Fruit fly (Drosophila melanogaster) whole organism, embryonic: ENCODE results near the gene crq.
A peak's percentile ranks its signal among the peaks of the same experiment; 100 is the strongest.

Experiments
- Ada2b ChIP-seq: fragments of 200-800 bp; sonication (Bioruptor generic); IDR thresholded peaks from 2 replicates; pipeline ENCODE4 v1.3.6; 2022; ENCODE audit warnings: missing biosample characterization, missing genetic modification characterization
- Antp ChIP-seq: fragments of 200-800 bp; sonication (Bioruptor generic); optimal IDR thresholded peaks from 3 replicates; lab custom pipeline; 2016; ENCODE audit warnings: missing biosample characterization, missing genetic modification characterization
- BtbVII ChIP-seq: fragments of 200-800 bp; sonication (Bioruptor generic); optimal IDR thresholded peaks from 3 replicates; lab custom pipeline; 2017; ENCODE audit warnings: missing biosample characterization, mild to moderate bottlenecking, missing genetic modification characterization
- CG11723 ChIP-seq: fragments of 200-800 bp; sonication (Bioruptor generic); optimal IDR thresholded peaks from 2 replicates; lab custom pipeline; 2017; ENCODE audit warnings: missing biosample characterization, mild to moderate bottlenecking, missing genetic modification characterization
- CG12391 ChIP-seq: fragments of 200-800 bp; sonication (Bioruptor generic); optimal IDR thresholded peaks from 3 replicates; lab custom pipeline; 2018; ENCODE audit warnings: missing biosample characterization, mild to moderate bottlenecking, missing genetic modification characterization, moderate library complexity
- CG14965 ChIP-seq: fragments of 200-800 bp; sonication (Bioruptor generic); optimal IDR thresholded peaks from 2 replicates; lab custom pipeline; 2016; ENCODE audit warnings: missing biosample characterization, missing genetic modification characterization, borderline replicate concordance
- CG15073 ChIP-seq: fragments of 200-800 bp; sonication (Bioruptor generic); optimal IDR thresholded peaks from 2 replicates; lab custom pipeline; 2016; ENCODE audit warnings: missing biosample characterization, missing genetic modification characterization
- CG17359 ChIP-seq: fragments of 200-800 bp; sonication (Bioruptor generic); optimal IDR thresholded peaks from 3 replicates; lab custom pipeline; 2018; ENCODE audit warnings: missing biosample characterization, mild to moderate bottlenecking, missing genetic modification characterization, moderate library complexity
- CG17912 ChIP-seq: fragments of 200-800 bp; sonication (Bioruptor generic); optimal IDR thresholded peaks from 2 replicates; lab custom pipeline; 2018; ENCODE audit warnings: missing biosample characterization, mild to moderate bottlenecking, missing genetic modification characterization
- CG18262 ChIP-seq: fragments of 200-800 bp; optimal IDR thresholded peaks from 3 replicates; lab custom pipeline; 2019; ENCODE audit warnings: missing biosample characterization, mild to moderate bottlenecking, missing genetic modification characterization, moderate library complexity
- CG6765 ChIP-seq: fragments of 200-800 bp; sonication (Bioruptor generic); optimal IDR thresholded peaks from 3 replicates; lab custom pipeline; 2017; ENCODE audit warnings: missing biosample characterization, mild to moderate bottlenecking, missing genetic modification characterization
- CG7786 ChIP-seq: fragments of 200-800 bp; sonication (Bioruptor generic); optimal IDR thresholded peaks from 2 replicates; lab custom pipeline; 2016; ENCODE audit warnings: missing biosample characterization, missing genetic modification characterization
- CG7839 ChIP-seq: fragments of 200-800 bp; sonication (Bioruptor generic); optimal IDR thresholded peaks from 3 replicates; lab custom pipeline; 2018; ENCODE audit warnings: missing biosample characterization, mild to moderate bottlenecking, missing genetic modification characterization, moderate library complexity
- CG8388 ChIP-seq: fragments of 200-800 bp; sonication (Bioruptor generic); optimal IDR thresholded peaks from 2 replicates; lab custom pipeline; 2019; ENCODE audit warnings: missing biosample characterization, mild to moderate bottlenecking, missing genetic modification characterization, moderate library complexity
- CG9609 ChIP-seq: fragments of 200-800 bp; sonication (Bioruptor generic); optimal IDR thresholded peaks from 3 replicates; lab custom pipeline; 2016; ENCODE audit warnings: missing biosample characterization, missing genetic modification characterization
- CTCF ChIP-seq: fragments of 200-800 bp; sonication (Bioruptor generic); optimal IDR thresholded peaks from 2 replicates; lab custom pipeline; 2017; ENCODE audit warnings: missing biosample characterization, mild to moderate bottlenecking, missing genetic modification characterization, moderate library complexity
- Camta ChIP-seq: fragments of 200-800 bp; sonication (Bioruptor generic); optimal IDR thresholded peaks from 2 replicates; lab custom pipeline; 2016; ENCODE audit warnings: missing biosample characterization, missing genetic modification characterization
- Chrac-16 ChIP-seq: fragments of 200-800 bp; sonication (Bioruptor generic); optimal IDR thresholded peaks from 3 replicates; lab custom pipeline; 2016; ENCODE audit warnings: missing biosample characterization, missing genetic modification characterization
- D ChIP-seq, 2 experiments: fragments of 200-800 bp in 1 of 2; fragments of >200 bp in 1 of 2; sonication (Bioruptor generic) in 1 of 2; optimal IDR thresholded peaks; 2 replicates in 1 of 2; 3 replicates in 1 of 2; lab custom pipeline; 2017; ENCODE audit warnings: mild to moderate bottlenecking in 1 of 2, missing biosample characterization in 1 of 2, missing genetic modification characterization in 1 of 2, missing genetic modification reagents in 1 of 2
- Deaf1 ChIP-seq: fragments of 200-800 bp; optimal IDR thresholded peaks from 3 replicates; lab custom pipeline; 2019; ENCODE audit warnings: missing biosample characterization, mild to moderate bottlenecking, missing genetic modification characterization, moderate library complexity
- Ets65A ChIP-seq: fragments of 200-800 bp; sonication (Bioruptor generic); peaks from one replicate; lab custom pipeline; 2016; ENCODE audit warnings: missing biosample characterization, missing genetic modification characterization
- Hey ChIP-seq: fragments of 200-800 bp; sonication (Bioruptor generic); optimal IDR thresholded peaks from 3 replicates; lab custom pipeline; 2018; ENCODE audit warnings: missing biosample characterization, mild to moderate bottlenecking, missing genetic modification characterization
- HmgZ ChIP-seq: fragments of 200-800 bp; sonication (Bioruptor generic); optimal IDR thresholded peaks from 2 replicates; lab custom pipeline; 2018; ENCODE audit warnings: missing biosample characterization, mild to moderate bottlenecking, missing genetic modification characterization
- Hmr ChIP-seq: fragments of 200-800 bp; sonication (Bioruptor generic); optimal IDR thresholded peaks from 3 replicates; lab custom pipeline; 2017; ENCODE audit warnings: mild to moderate bottlenecking, missing biosample characterization, missing genetic modification reagents, missing genetic modification characterization
- Hmx ChIP-seq: fragments of 200-800 bp; sonication (Bioruptor generic); optimal IDR thresholded peaks from 2 replicates; lab custom pipeline; 2016; ENCODE audit warnings: missing biosample characterization, missing genetic modification characterization
- MBD-R2 ChIP-seq: fragments of 200-800 bp; sonication (Bioruptor generic); IDR thresholded peaks from 2 replicates; pipeline ENCODE4 v1.3.6; 2022; ENCODE audit warnings: missing biosample characterization, missing genetic modification characterization
- Med ChIP-seq: fragments of 200-800 bp; sonication (Bioruptor generic); peaks from one replicate; lab custom pipeline; 2016; ENCODE audit warnings: missing biosample characterization, missing genetic modification characterization, mild to moderate bottlenecking, inconsistent platforms, moderate library complexity
- Mes4 ChIP-seq: fragments of 200-800 bp; sonication (Bioruptor generic); optimal IDR thresholded peaks from 2 replicates; lab custom pipeline; 2016; ENCODE audit warnings: missing biosample characterization, missing genetic modification characterization
- Opbp ChIP-seq: fragments of 200-800 bp; sonication (Bioruptor generic); IDR thresholded peaks from 3 replicates; pipeline ENCODE4 v1.3.6; 2022; ENCODE audit warnings: missing biosample characterization, missing genetic modification characterization; ENCODE audit not compliant: partially characterized antibody
- Sin3A ChIP-seq: fragments of >200 bp; optimal IDR thresholded peaks from 2 replicates; lab custom pipeline; 2018
- cg ChIP-seq: fragments of 200-800 bp; sonication (Bioruptor generic); optimal IDR thresholded peaks from 3 replicates; lab custom pipeline; 2019; ENCODE audit warnings: missing biosample characterization, mild to moderate bottlenecking, missing genetic modification characterization, moderate library complexity
- croc ChIP-seq: fragments of 200-800 bp; sonication (Bioruptor generic); conservative IDR thresholded peaks from 3 replicates; pipeline ENCODE4 v1.3.6; 2022; ENCODE audit warnings: missing biosample characterization, missing genetic modification characterization
- dan ChIP-seq: fragments of 200-800 bp; sonication (Bioruptor generic); IDR thresholded peaks from 2 replicates; pipeline ENCODE4 v1.3.6; 2022; ENCODE audit warnings: missing biosample characterization, missing genetic modification characterization
- dati ChIP-seq: fragments of 200-800 bp; sonication (Bioruptor generic); IDR thresholded peaks from 2 replicates; pipeline ENCODE4 v1.3.6; 2022; ENCODE audit warnings: missing biosample characterization, missing genetic modification characterization
- dimm ChIP-seq: fragments of 200-800 bp; sonication (Bioruptor generic); IDR thresholded peaks from 2 replicates; pipeline ENCODE4 v1.3.6; 2022; ENCODE audit warnings: missing biosample characterization, missing genetic modification characterization
- hkb ChIP-seq, 2 experiments: fragments of 200-800 bp in 1 of 2; fragments of >200 bp in 1 of 2; sonication (Bioruptor generic) in 1 of 2; IDR thresholded peaks in 1 of 2; optimal IDR thresholded peaks in 1 of 2; 2 replicates each; pipeline versions ENCODE4 v1.3.6 to Lab custom; 2017 to 2022; ENCODE audit warnings: missing biosample characterization in 1 of 2, missing genetic modification characterization in 1 of 2
- jumu ChIP-seq: fragments of 200-800 bp; sonication (Bioruptor generic); optimal IDR thresholded peaks from 3 replicates; lab custom pipeline; 2016; ENCODE audit warnings: missing biosample characterization, missing genetic modification characterization
- kah ChIP-seq: fragments of 200-800 bp; sonication (Bioruptor generic); optimal IDR thresholded peaks from 2 replicates; lab custom pipeline; 2018; ENCODE audit warnings: missing biosample characterization, mild to moderate bottlenecking, missing genetic modification characterization
- lbe ChIP-seq: fragments of 200-800 bp; sonication (Bioruptor generic); optimal IDR thresholded peaks from 2 replicates; lab custom pipeline; 2016; ENCODE audit warnings: missing biosample characterization, mild to moderate bottlenecking, missing genetic modification characterization
- mam ChIP-seq: fragments of 200-800 bp; sonication (Bioruptor generic); optimal IDR thresholded peaks from 3 replicates; lab custom pipeline; 2016; ENCODE audit warnings: missing biosample characterization, missing genetic modification characterization
- pan ChIP-seq, 4 experiments: fragments of >200 bp in 3 of 4; fragments of 200-800 bp in 1 of 4; sonication (Bioruptor generic) in 1 of 4; optimal IDR thresholded peaks in 3 of 4; IDR thresholded peaks in 1 of 4; 2 replicates each; pipeline versions ENCODE4 v1.3.6 to Lab custom; 2017 to 2022; ENCODE audit warnings: missing biosample characterization in 2 of 4, missing genetic modification characterization in 2 of 4, mixed read lengths in 1 of 4
- pho ChIP-seq: fragments of 200-800 bp; sonication (Bioruptor generic); optimal IDR thresholded peaks from 2 replicates; lab custom pipeline; 2016; ENCODE audit warnings: missing biosample characterization, missing genetic modification characterization
- pros ChIP-seq: fragments of 200-800 bp; sonication (Bioruptor generic); optimal IDR thresholded peaks from 3 replicates; lab custom pipeline; 2019; ENCODE audit warnings: missing biosample characterization, mild to moderate bottlenecking, missing genetic modification characterization, moderate library complexity
- salm ChIP-seq: fragments of 200-800 bp; sonication (Bioruptor generic); optimal IDR thresholded peaks from 2 replicates; lab custom pipeline; 2018; ENCODE audit warnings: missing biosample characterization, mild to moderate bottlenecking, missing genetic modification characterization
- slbo ChIP-seq: fragments of 200-800 bp; sonication (Bioruptor generic); IDR thresholded peaks from 2 replicates; pipeline ENCODE4 v1.3.6; 2022; ENCODE audit warnings: missing biosample characterization, missing genetic modification characterization
- zfh2 ChIP-seq: fragments of 200-800 bp; sonication (Bioruptor generic); optimal IDR thresholded peaks from 2 replicates; lab custom pipeline; 2016; ENCODE audit warnings: missing biosample characterization, missing genetic modification characterization

The crq gene

dm6 chr2L:478749-479482 is 26.1 kb upstream of the crq start (continued):
- peak; percentile 77 for TF ChIP-seq HmgZ
- TF ChIP-seq CG12391: peak; percentile 15
- no peak for TF ChIP-seq jumu (GFP tag; lab: Kevin White, UChicago)
- peak; percentile 54 for TF ChIP-seq CG6765 (GFP tag; lab: Kevin White, UChicago)
- peak; percentile 61 for TF ChIP-seq Hmr (GFP tag; lab: Kevin White, UChicago)
- TF ChIP-seq CG11723: peak; percentile 42
- TF ChIP-seq CG17912 (GFP tag; lab: Kevin White, UChicago): no peak
- TF ChIP-seq CG18262 (tag; lab: Kevin White, UChicago): peak; percentile 38
- TF ChIP-seq lbe: no peak
- peak; percentile 8 for TF ChIP-seq cg (GFP tag; lab: Kevin White, UChicago)
- no peak for TF ChIP-seq CG15073 (GFP tag; lab: Kevin White, UChicago)
- TF ChIP-seq Deaf1 (tag; lab: Kevin White, UChicago): peak; percentile 73
- no peak for TF ChIP-seq Camta
- no peak for TF ChIP-seq croc (GFP tag; lab: Robert Waterston, UW)
- TF ChIP-seq dati (GFP tag; lab: Robert Waterston, UW): no peak
- TF ChIP-seq slbo: no peak
- TF ChIP-seq CG8388 (GFP tag; lab: Kevin White, UChicago): no peak
- TF ChIP-seq BtbVII: peak; percentile 62
- TF ChIP-seq CG9609 (GFP tag; lab: Kevin White, UChicago): no peak
- no peak for TF ChIP-seq Hmx
- TF ChIP-seq salm: peak; percentile 47
- TF ChIP-seq CG7839 (tag; lab: Kevin White, UChicago): peak; percentile 4
- peak; percentile 67 for TF ChIP-seq Hey (tag; lab: Kevin White, UChicago)
- TF ChIP-seq CG7786: no peak
- peak; percentile 89 for TF ChIP-seq kah (GFP tag; lab: Kevin White, UChicago)
- TF ChIP-seq Mes4 (GFP tag; lab: Kevin White, UChicago): no peak
- TF ChIP-seq hkb (optimal IDR thresholded peaks at IDR 0.05; lab: Kevin White, UChicago): no peak
- TF ChIP-seq hkb (GFP tag; IDR thresholded peaks at IDR 0.05; lab: Robert Waterston, UW): no peak

dm6 chr2L:478173-478572 is 25.3 kb upstream of the crq start:
- TF ChIP-seq Ets65A (GFP tag; lab: Kevin White, UChicago) (peak; percentile 47), Opbp (GFP tag; lab: Robert Waterston, UW) (no peak), Med (GFP tag; lab: Kevin White, UChicago) (peak; percentile 26)

dm6 chr2L:475920-476319 is 23.1 kb upstream of the crq start, which contains the start of gene ush:
TSS of gene ush (plus strand) at chr2L:476220.
- TF ChIP-seq CG14965 (GFP tag; lab: Kevin White, UChicago): no peak
- no peak for TF ChIP-seq Chrac-16 (GFP tag; lab: Kevin White, UChicago)
- no peak for TF ChIP-seq pros
- no peak for TF ChIP-seq Sin3A (lab: Kevin White, UChicago)
- TF ChIP-seq pho (GFP tag; lab: Kevin White, UChicago): no peak
- TF ChIP-seq Ada2b (GFP tag; lab: Robert Waterston, UW): no peak
- no peak for TF ChIP-seq dan (GFP tag; lab: Robert Waterston, UW)
- no peak for TF ChIP-seq pan (optimal IDR thresholded peaks at IDR 0.05; lab: Kevin White, UChicago)
- no peak for TF ChIP-seq pan (GFP tag; optimal IDR thresholded peaks at IDR 0.05 in 1 of 2, IDR thresholded peaks at IDR 0.05 in 1 of 2)
- no peak for TF ChIP-seq Antp (GFP tag; lab: Kevin White, UChicago)
- no peak for TF ChIP-seq CG17359 (tag; lab: Kevin White, UChicago)
- TF ChIP-seq CTCF (GFP tag; lab: Kevin White, UChicago): no peak
- no peak for TF ChIP-seq dimm (GFP tag; lab: Robert Waterston, UW)
- no peak for TF ChIP-seq MBD-R2 (GFP tag; lab: Robert Waterston, UW)
- TF ChIP-seq zfh2: no peak
- no peak for TF ChIP-seq Hey (tag; lab: Kevin White, UChicago)
- TF ChIP-seq D (optimal IDR thresholded peaks at IDR 0.05; lab: Kevin White, UChicago): no peak
- TF ChIP-seq D (GFP tag; optimal IDR thresholded peaks at IDR 0.05; lab: Kevin White, UChicago): no peak
- TF ChIP-seq mam (GFP tag; lab: Kevin White, UChicago): no peak
- TF ChIP-seq, all 482 proteins: peak for 0
